Worm (Caenorhabditis elegans) whole organism, L3 larva: ENCODE measurements around the gene blos-4.

Source experiments
- ama-1 ChIP-seq: fragments of 150-350 bp; optimal IDR thresholded peaks from 2 replicates; lab custom pipeline; 2018
- elt-2 ChIP-seq: sonication (generic microtip); optimal IDR thresholded peaks from 2 replicates; lab custom pipeline; 2016; ENCODE audit warnings: missing genetic modification reagents, mild to moderate bottlenecking, missing genetic modification characterization, missing compliant biosample characterization
- elt-3 ChIP-seq, 3 experiments: fragments of 150-350 bp in 1 of 3; sonication (generic microtip) in 2 of 3; optimal IDR thresholded peaks; 2 replicates in 2 of 3; 4 replicates in 1 of 3; lab custom pipeline; 2014 to 2017; ENCODE audit warnings: missing biosample characterization in 3 of 3, missing genetic modification characterization in 3 of 3
- fos-1 ChIP-seq: fragments of 150-350 bp; optimal IDR thresholded peaks from 2 replicates; lab custom pipeline; 2014; ENCODE audit warnings: missing biosample characterization, missing genetic modification characterization
- lin-15B ChIP-seq: fragments of 150-350 bp; optimal IDR thresholded peaks from 2 replicates; lab custom pipeline; 2014; ENCODE audit warnings: missing biosample characterization, missing genetic modification characterization
- nfya-1 ChIP-seq: sonication (generic microtip); optimal IDR thresholded peaks from 2 replicates; lab custom pipeline; 2017; ENCODE audit warnings: missing genetic modification characterization, mild to moderate bottlenecking, missing compliant biosample characterization, antibody characterized with exemption, moderate library complexity; ENCODE audit not compliant: insufficient read depth
- nhr-28 ChIP-seq: fragments of 150-350 bp; optimal IDR thresholded peaks from 2 replicates; lab custom pipeline; 2014; ENCODE audit warnings: missing biosample characterization, missing genetic modification characterization
- sea-2 ChIP-seq: fragments of 150-350 bp; sonication (generic microtip); optimal IDR thresholded peaks from 4 replicates; lab custom pipeline; 2014; ENCODE audit warnings: missing biosample characterization, missing genetic modification reagents, missing genetic modification characterization
- unc-62 ChIP-seq: fragments of 150-350 bp; sonication (generic microtip); optimal IDR thresholded peaks from 4 replicates; lab custom pipeline; 2014; ENCODE audit warnings: missing biosample characterization, missing genetic modification reagents, missing genetic modification characterization

- TF ChIP-seq lin-15B (no peak), sea-2 (GFP tag; lab: Kevin White, UChicago) (no peak), fos-1 (tag; lab: Kevin White, UChicago) (no peak), elt-3 (tag; optimal IDR thresholded peaks at IDR 0.05; lab: Kevin White, UChicago) (no peak), unc-62 (GFP tag; lab: Kevin White, UChicago) (no peak), ama-1 (lab: Kevin White, UChicago) (no peak), nhr-28 (tag; lab: Kevin White, UChicago) (no peak), nfya-1 (tag; lab: Kevin White, UChicago) (no peak), elt-2 (tag; lab: Kevin White, UChicago) (peak; percentile 78)
Measured at ce11 chrII:6290047-6290582, 45.1 kb downstream of the blos-4 start, which contains the start of gene upb-1.
